Fruit fly (Drosophila melanogaster): ENCODE measurements around the gene CG32669.

CG32669 gene

DNA sequence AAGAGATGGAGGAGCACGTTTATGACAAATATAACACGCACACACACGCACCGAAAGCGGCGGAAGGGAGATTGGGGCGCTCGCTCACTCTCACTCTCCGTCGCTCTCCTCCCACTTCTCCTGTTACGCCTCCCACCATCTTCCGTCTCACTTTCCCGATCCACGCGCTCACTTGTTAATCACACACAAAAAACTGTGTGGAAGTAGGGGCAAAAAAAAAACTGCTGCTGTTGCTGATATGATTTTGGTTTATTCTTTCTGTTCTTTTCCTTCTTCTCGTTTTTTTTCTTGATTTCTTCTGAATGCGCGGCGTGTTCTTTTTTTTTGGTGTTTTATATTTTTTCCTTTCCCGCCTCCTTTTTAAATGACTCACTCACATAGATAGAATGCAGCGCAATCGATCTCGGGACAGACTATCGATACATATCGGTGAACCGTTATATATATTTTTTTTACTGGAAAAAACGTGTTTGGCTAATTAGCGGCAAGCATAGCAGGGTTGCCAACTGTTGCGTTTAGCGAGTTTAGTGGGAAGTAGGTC lies 39.2 kb downstream of the CG32669 start:
- TF ChIP-seq CG1832 (GFP tag; optimal IDR thresholded peaks at IDR 0.05) (peak; percentile 77), CG8765 (GFP tag; IDR thresholded peaks at IDR 0.05) (no peak), caup (GFP tag; optimal IDR thresholded peaks at IDR 0.05; ENCODE audit: severe bottlenecking) (peak; percentile 5), Oaz (GFP tag; IDR thresholded peaks at IDR 0.05) (no peak), Hr51 (GFP tag; optimal IDR thresholded peaks at IDR 0.05) (no peak), Dp (GFP tag; optimal IDR thresholded peaks at IDR 0.05) (peak; percentile 50), CG17385 (GFP tag; optimal IDR thresholded peaks at IDR 0.05) (peak; percentile 36), CG16813 (GFP tag; IDR thresholded peaks at IDR 0.05; ENCODE audit: partially characterized antibody) (peak; percentile 61), CG2116 (GFP tag; optimal IDR thresholded peaks at IDR 0.05) (peak; percentile 31), Jarid2 (GFP tag; optimal IDR thresholded peaks at IDR 0.05) (no peak), CG8290 (GFP tag; optimal IDR thresholded peaks at IDR 0.05) (no peak), CG8290 (tag; optimal IDR thresholded peaks at IDR 0.05) (peak in 1 of 2 experiments; percentile 6), corto (GFP tag; optimal IDR thresholded peaks at IDR 0.05) (peak; percentile 0), Drgx (GFP tag; IDR thresholded peaks at IDR 0.05) (peak; percentile 80), CG6791 (GFP tag; IDR thresholded peaks at IDR 0.05; ENCODE audit: partially characterized antibody) (peak; percentile 65; the same call in 1 of the 3 replicates), dmrt11E (tag; optimal IDR thresholded peaks at IDR 0.05) (no peak), Pdp1 (GFP tag; optimal IDR thresholded peaks at IDR 0.05) (peak in 1 of 2 experiments; percentile 63), Fer3 (tag; optimal IDR thresholded peaks at IDR 0.05) (no peak), pros (GFP tag; optimal IDR thresholded peaks at IDR 0.05) (peak; percentile 25), kah (GFP tag; optimal IDR thresholded peaks at IDR 0.05) (peak; percentile 46), row (GFP tag; IDR thresholded peaks at IDR 0.05) (no peak), BEAF-32 (GFP tag; optimal IDR thresholded peaks at IDR 0.05) (peak; percentile 63), da (GFP tag; optimal IDR thresholded peaks at IDR 0.05) (no peak), HLHmδ (GFP tag; optimal IDR thresholded peaks at IDR 0.05) (peak; percentile 13), Dll (GFP tag; IDR thresholded peaks at IDR 0.05; ENCODE audit: partially characterized antibody) (peak; percentile 58; the same call in 2 of the 4 replicates), amos (GFP tag; IDR thresholded peaks at IDR 0.05; ENCODE audit: partially characterized antibody) (peak; percentile 59), dimm (GFP tag; IDR thresholded peaks at IDR 0.05) (no peak), bbx (GFP tag; IDR thresholded peaks at IDR 0.05; ENCODE audit: partially characterized antibody) (peak; percentile 54), E2f2 (GFP tag; IDR thresholded peaks at IDR 0.05) (peak; percentile 70), lilli (GFP tag; optimal IDR thresholded peaks at IDR 0.05) (no peak), Max (GFP tag; optimal IDR thresholded peaks at IDR 0.05) (peak; percentile 20), Hr78 (GFP tag; optimal IDR thresholded peaks at IDR 0.05) (no peak), Lim3 (GFP tag; IDR thresholded peaks at IDR 0.05) (no peak), inv (GFP tag; IDR thresholded peaks at IDR 0.05; ENCODE audit: partially characterized antibody) (no peak), mld (GFP tag; IDR thresholded peaks at IDR 0.05; ENCODE audit: partially characterized antibody) (0 out of 3 replicates have a peak, but pooled peaks have one; percentile 23), Poxn (GFP tag; IDR thresholded peaks at IDR 0.05) (no peak), sna (GFP tag; IDR thresholded peaks at IDR 0.05; ENCODE audit: partially characterized antibody) (peak; percentile 30; the same call in 1 of the 2 replicates), CG2202 (tag; optimal IDR thresholded peaks at IDR 0.05) (no peak), CG3065 (GFP tag; optimal IDR thresholded peaks at IDR 0.05) (no peak), CG10321 (GFP tag; IDR thresholded peaks at IDR 0.05) (no peak), CG1603 (tag; optimal IDR thresholded peaks at IDR 0.05) (peak; percentile 6), Optix (GFP tag; IDR thresholded peaks at IDR 0.05) (no peak), CG9727 (GFP tag; optimal IDR thresholded peaks at IDR 0.05) (no peak), CG12299 (tag; optimal IDR thresholded peaks at IDR 0.05) (no peak), salm (tag; optimal IDR thresholded peaks at IDR 0.05) (no peak), CG12391 (tag; optimal IDR thresholded peaks at IDR 0.05) (peak; percentile 15), zf30C (GFP tag; optimal IDR thresholded peaks at IDR 0.05) (no peak), CG18599 (GFP tag; optimal IDR thresholded peaks at IDR 0.05) (peak; percentile 30)

Data from whole organism, embryonic.